Worm (Caenorhabditis elegans) whole organism, mixed stage, embryonic: ENCODE data around the gene hpo-28.

Experiments
- blmp-1 ChIP-seq: fragments of 150-350 bp; optimal IDR thresholded peaks from 2 replicates; lab custom pipeline; 2014; ENCODE audit warnings: missing biosample characterization, missing genetic modification characterization
- ceh-39 ChIP-seq: fragments of 150-350 bp; optimal IDR thresholded peaks from 2 replicates; lab custom pipeline; 2014; ENCODE audit warnings: missing biosample characterization, missing genetic modification characterization
- ceh-43 ChIP-seq: fragments of 200-800 bp; sonication (Bioruptor generic); optimal IDR thresholded peaks from 2 replicates; lab custom pipeline; 2018; ENCODE audit warnings: mild to moderate bottlenecking, missing genetic modification characterization, moderate library complexity, missing compliant biosample characterization
- elt-3 ChIP-seq: fragments of 150-350 bp; optimal IDR thresholded peaks from 2 replicates; lab custom pipeline; 2014; ENCODE audit warnings: missing biosample characterization, missing genetic modification characterization
- mab-5 ChIP-seq: fragments of 150-350 bp; optimal IDR thresholded peaks from 2 replicates; lab custom pipeline; 2014; ENCODE audit warnings: missing biosample characterization, missing genetic modification characterization
- nhr-2 ChIP-seq: fragments of 150-350 bp; optimal IDR thresholded peaks from 2 replicates; lab custom pipeline; 2014; ENCODE audit warnings: missing biosample characterization, missing genetic modification characterization
- sem-2 ChIP-seq: fragments of 200-800 bp; sonication (Bioruptor generic); optimal IDR thresholded peaks from 2 replicates; lab custom pipeline; 2018; ENCODE audit warnings: mild to moderate bottlenecking, missing genetic modification characterization, missing compliant biosample characterization
- snpc-4 ChIP-seq: fragments of 150-350 bp; optimal IDR thresholded peaks from 2 replicates; lab custom pipeline; 2014; ENCODE audit warnings: missing biosample characterization, missing genetic modification characterization
- unc-39 ChIP-seq: fragments of 150-350 bp; optimal IDR thresholded peaks from 2 replicates; lab custom pipeline; 2014; ENCODE audit warnings: missing biosample characterization, missing genetic modification characterization
- unc-62 ChIP-seq: fragments of 150-350 bp; optimal IDR thresholded peaks from 2 replicates; lab custom pipeline; 2014; ENCODE audit warnings: missing biosample characterization, missing genetic modification reagents, missing genetic modification characterization

ce11 chrIII:5734905-5735304, 25.8 kb upstream of the hpo-28 start, which contains the start of gene B0244.10:
- TF ChIP-seq nhr-2 (no peak), elt-3 (tag; lab: Kevin White, UChicago) (no peak), mab-5 (tag; lab: Kevin White, UChicago) (no peak), sem-2 (GFP tag; lab: Kevin White, UChicago) (no peak), snpc-4 (tag; lab: Kevin White, UChicago) (no peak), blmp-1 (tag; lab: Kevin White, UChicago) (no peak), unc-39 (tag; lab: Kevin White, UChicago) (no peak), ceh-43 (GFP tag; lab: Kevin White, UChicago) (no peak), unc-62 (GFP tag; lab: Kevin White, UChicago) (no peak), ceh-39 (no peak)
